Worm (Caenorhabditis elegans) whole organism, young adult: Measurements from ENCODE around the gene H12I19.115.
A peak's percentile ranks its signal among the peaks of the same experiment; 100 is the strongest.

ENCODE experiments used
- B0019.2 ChIP-seq: fragments of 200-800 bp; sonication (Bioruptor generic); conservative IDR thresholded peaks from 2 replicates; pipeline ENCODE4 v1.3.6; 2022; ENCODE audit warnings: missing genetic modification reagents, missing genetic modification characterization, missing compliant biosample characterization
- B0336.3 ChIP-seq: fragments of 200-800 bp; sonication (Bioruptor generic); IDR thresholded peaks from 2 replicates; pipeline ENCODE4 v1.3.6; 2022; ENCODE audit warnings: missing genetic modification characterization, missing compliant biosample characterization
- D2030.7 ChIP-seq: fragments of 200-800 bp; sonication (Bioruptor generic); IDR thresholded peaks from 2 replicates; pipeline ENCODE4 v1.3.6; 2022; ENCODE audit warnings: missing genetic modification reagents, missing genetic modification characterization, missing compliant biosample characterization
- F49E8.2 ChIP-seq: sonication (generic microtip); optimal IDR thresholded peaks from 3 replicates; lab custom pipeline; 2017; ENCODE audit warnings: missing genetic modification characterization, mild to moderate bottlenecking, missing compliant biosample characterization, antibody characterized with exemption, moderate library complexity; ENCODE audit not compliant: insufficient read depth
- F57C9.4 ChIP-seq: sonication (generic microtip); optimal IDR thresholded peaks from 2 replicates; lab custom pipeline; 2017; ENCODE audit warnings: mild to moderate bottlenecking, missing genetic modification characterization, missing compliant biosample characterization
- K12H6.12 ChIP-seq: fragments of 200-800 bp; sonication (Bioruptor generic); optimal IDR thresholded peaks from 2 replicates; lab custom pipeline; 2018; ENCODE audit warnings: mild to moderate bottlenecking, missing genetic modification characterization, missing compliant biosample characterization
- Y53G8AR.9 ChIP-seq: fragments of 200-800 bp; sonication (Bioruptor generic); conservative IDR thresholded peaks from 2 replicates; pipeline ENCODE4 v1.3.6; 2022; ENCODE audit warnings: missing genetic modification reagents, missing genetic modification characterization, missing compliant biosample characterization
- Y56A3A.18 ChIP-seq: fragments of 200-800 bp; sonication (Bioruptor generic); IDR thresholded peaks from 2 replicates; pipeline ENCODE4 v1.3.6; 2022; ENCODE audit warnings: missing genetic modification reagents, missing genetic modification characterization, missing compliant biosample characterization
- Y79H2A.3 ChIP-seq: fragments of 200-800 bp; sonication (Bioruptor generic); conservative IDR thresholded peaks from 2 replicates; pipeline ENCODE4 v1.3.6; 2022; ENCODE audit warnings: missing genetic modification reagents, missing genetic modification characterization, missing compliant biosample characterization
- chd-7 ChIP-seq: sonication (generic microtip); optimal IDR thresholded peaks from 2 replicates; lab custom pipeline; 2016; ENCODE audit warnings: mild to moderate bottlenecking, missing genetic modification characterization, moderate library complexity, missing compliant biosample characterization
- dpff-1 ChIP-seq: sonication (generic microtip); optimal IDR thresholded peaks from 2 replicates; lab custom pipeline; 2017; ENCODE audit warnings: mild to moderate bottlenecking, missing genetic modification characterization, missing compliant biosample characterization
- hmg-1.2 ChIP-seq: fragments of 200-800 bp; sonication (Bioruptor generic); IDR thresholded peaks from 2 replicates; pipeline ENCODE4 v1.3.6; 2022; ENCODE audit warnings: missing genetic modification reagents, missing genetic modification characterization, missing compliant biosample characterization
- hrde-1 ChIP-seq: sonication (generic microtip); optimal IDR thresholded peaks from 2 replicates; lab custom pipeline; 2016; ENCODE audit warnings: missing genetic modification characterization, mild to moderate bottlenecking, missing compliant biosample characterization, moderate library complexity, missing genotype, missing genetic modification reagents, borderline replicate concordance
- lin-54 ChIP-seq: fragments of 200-800 bp; sonication (Bioruptor generic); optimal IDR thresholded peaks from 2 replicates; lab custom pipeline; 2018; ENCODE audit warnings: mild to moderate bottlenecking, missing genetic modification characterization, missing compliant biosample characterization
- madf-10 ChIP-seq: sonication (generic microtip); optimal IDR thresholded peaks from 2 replicates; lab custom pipeline; 2016; ENCODE audit warnings: mild to moderate bottlenecking, missing genetic modification characterization, missing compliant biosample characterization
- mcd-1 ChIP-seq: fragments of 200-800 bp; sonication (Bioruptor generic); IDR thresholded peaks from 2 replicates; pipeline ENCODE4 v1.3.6; 2022; ENCODE audit warnings: missing genetic modification reagents, missing genetic modification characterization, missing compliant biosample characterization
- mxl-1 ChIP-seq: sonication (generic microtip); optimal IDR thresholded peaks from 2 replicates; lab custom pipeline; 2016; ENCODE audit warnings: missing genetic modification characterization, missing compliant biosample characterization
- nhr-120 ChIP-seq: fragments of 200-800 bp; sonication (Bioruptor generic); IDR thresholded peaks from 2 replicates; pipeline ENCODE4 v1.3.6; 2022; ENCODE audit warnings: missing genetic modification characterization, missing compliant biosample characterization
- nhr-27 ChIP-seq: fragments of 200-800 bp; sonication (Bioruptor generic); optimal IDR thresholded peaks from 2 replicates; lab custom pipeline; 2018; ENCODE audit warnings: mild to moderate bottlenecking, missing genetic modification characterization, moderate library complexity, missing compliant biosample characterization
- repo-1 ChIP-seq: sonication (generic microtip); optimal IDR thresholded peaks from 2 replicates; lab custom pipeline; 2017; ENCODE audit warnings: mild to moderate bottlenecking, missing genetic modification characterization, missing compliant biosample characterization
- rpc-1 ChIP-seq, 2 experiments: fragments of 150-350 bp in 1 of 2; sonication (generic microtip) in 1 of 2; optimal IDR thresholded peaks; 2 replicates each; lab custom pipeline; 2014 to 2018; ENCODE audit warnings: missing biosample characterization in 1 of 2, missing genetic modification characterization in 1 of 2, missing genetic modification reagents in 1 of 2, missing genotype in 1 of 2
- snpc-4 ChIP-seq, 5 experiments: fragments of 150-350 bp in 1 of 5; sonication (generic microtip) in 4 of 5; optimal IDR thresholded peaks; 2 replicates each; lab custom pipeline; 2014 to 2018; ENCODE audit warnings: missing genetic modification characterization in 5 of 5, missing biosample characterization in 3 of 5, antibody characterized with exemption in 2 of 5, mild to moderate bottlenecking in 2 of 5, missing compliant biosample characterization in 2 of 5, missing genotype in 2 of 5, moderate library complexity in 2 of 5, missing genetic modification reagents in 1 of 5
- tlf-1 ChIP-seq: fragments of 200-800 bp; sonication (Bioruptor generic); optimal IDR thresholded peaks from 2 replicates; lab custom pipeline; 2018; ENCODE audit warnings: mild to moderate bottlenecking, missing genetic modification characterization, missing compliant biosample characterization
- unc-130 ChIP-seq: sonication (generic microtip); optimal IDR thresholded peaks from 2 replicates; lab custom pipeline; 2016; ENCODE audit warnings: missing genetic modification reagents, missing genetic modification characterization, missing compliant biosample characterization

H12I19.115 gene

DNA sequence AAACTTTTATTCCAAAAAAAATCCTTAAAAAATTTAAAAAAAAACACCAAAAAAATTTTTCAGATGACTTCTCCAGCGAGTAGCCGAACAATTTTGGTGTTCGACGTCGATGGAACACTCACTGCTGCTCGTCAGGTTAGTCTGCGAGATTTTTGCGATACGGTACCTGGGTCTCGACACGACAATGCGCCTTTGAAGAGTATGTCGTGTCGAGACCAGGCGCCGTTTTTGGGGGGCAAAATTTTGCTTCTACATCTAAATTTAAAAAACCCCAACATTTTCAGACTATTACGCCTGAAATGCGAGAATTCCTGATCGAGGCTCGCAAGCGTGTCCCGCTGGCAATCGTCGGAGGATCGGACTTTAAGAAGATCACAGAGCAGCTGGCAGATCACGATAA, 44.1 kb downstream of the H12I19.115 start, which contains the start of gene F52B11.2 (continued):
- peak; percentile 8 for TF ChIP-seq chd-7
- TF ChIP-seq lin-54 (GFP tag; lab: Kevin White, UChicago), result peak; percentile 14
- peak; percentile 33; the same call in 1 of the 2 replicates for TF ChIP-seq D2030.7 (GFP tag; lab: Robert Waterston, UW)
- TF ChIP-seq B0336.3, result 0 out of 2 replicates have a peak, but pooled peaks have one; percentile 31
- TF ChIP-seq repo-1, result peak; percentile 36
- no peak for TF ChIP-seq K12H6.12 (tag; lab: Kevin White, UChicago)
- peak; percentile 32 for TF ChIP-seq nhr-27 (tag; lab: Kevin White, UChicago)
- peak; percentile 46 for TF ChIP-seq F49E8.2 (tag; lab: Kevin White, UChicago)
- TF ChIP-seq F57C9.4 (tag; lab: Kevin White, UChicago), result no peak
- TF ChIP-seq dpff-1 (tag; lab: Kevin White, UChicago), result no peak
- TF ChIP-seq mcd-1 (GFP tag; lab: Robert Waterston, UW), result no peak
- peak; percentile 34 for TF ChIP-seq hrde-1 (tag; lab: Kevin White, UChicago)
- peak; percentile 81; the same call in 1 of the 2 replicates for TF ChIP-seq Y79H2A.3 (GFP tag; lab: Robert Waterston, UW)
- TF ChIP-seq Y53G8AR.9 (GFP tag; lab: Robert Waterston, UW), result no peak

DNA sequence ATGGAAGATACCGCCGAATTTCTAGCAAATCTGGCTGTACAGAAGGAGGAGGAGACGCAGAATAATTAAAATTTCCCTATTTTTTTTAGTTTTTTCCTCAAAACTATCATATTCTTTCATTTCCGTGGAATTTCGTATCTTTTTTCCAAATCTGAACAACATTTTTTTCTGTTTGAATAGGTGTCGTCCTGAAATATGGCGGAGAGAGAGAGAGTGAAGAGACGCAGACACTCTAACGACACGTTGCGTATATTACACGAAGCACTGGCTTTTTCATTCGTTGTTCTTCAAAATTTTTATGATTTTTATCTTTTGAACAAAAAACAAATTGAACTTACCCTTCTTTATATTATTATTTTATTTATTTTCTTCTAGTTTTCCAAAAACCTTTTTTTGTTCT, 44.7 kb downstream of the H12I19.115 start:
- no peak for TF ChIP-seq snpc-4 (GFP tag; optimal IDR thresholded peaks at IDR 0.05; lab: Kevin White, UChicago)
- TF ChIP-seq snpc-4 (tag; optimal IDR thresholded peaks at IDR 0.05; lab: Kevin White, UChicago), result peak in 1 of 4 experiments; percentile 16
- no peak for TF ChIP-seq Y56A3A.18 (GFP tag; lab: Robert Waterston, UW)
- TF ChIP-seq rpc-1 (optimal IDR thresholded peaks at IDR 0.05; lab: Kevin White, UChicago), result no peak
- TF ChIP-seq rpc-1 (tag; optimal IDR thresholded peaks at IDR 0.05; lab: Kevin White, UChicago), result no peak
- no peak for TF ChIP-seq F49E8.2 (tag; lab: Kevin White, UChicago)
- TF ChIP-seq repo-1, result no peak
- peak; percentile 13; the same call in 1 of the 2 replicates for TF ChIP-seq hmg-1.2
- TF ChIP-seq tlf-1, result no peak
- TF ChIP-seq unc-130 (GFP tag; lab: Kevin White, UChicago), result no peak
- TF ChIP-seq chd-7, result no peak
- TF ChIP-seq mxl-1 (tag; lab: Kevin White, UChicago), result no peak
- no peak for TF ChIP-seq nhr-120 (GFP tag; lab: Robert Waterston, UW)
- no peak for TF ChIP-seq dpff-1 (tag; lab: Kevin White, UChicago)
- no peak for TF ChIP-seq madf-10 (tag; lab: Kevin White, UChicago)
- no peak for TF ChIP-seq B0019.2 (GFP tag; lab: Robert Waterston, UW)
